Worm (Caenorhabditis elegans) whole organism, mixed stage, embryonic: ENCODE measurements around the gene mep-1.

Experiments
- M03D4.4 ChIP-seq: sonication (generic microtip); optimal IDR thresholded peaks from 2 replicates; lab custom pipeline; 2017; ENCODE audit warnings: mild to moderate bottlenecking, missing genetic modification characterization, missing compliant biosample characterization
- bed-3 ChIP-seq: fragments of 200-800 bp; sonication (Bioruptor generic); optimal IDR thresholded peaks from 3 replicates; lab custom pipeline; 2018; ENCODE audit warnings: mild to moderate bottlenecking, missing genetic modification characterization, moderate library complexity, missing compliant biosample characterization
- blmp-1 ChIP-seq: fragments of 150-350 bp; optimal IDR thresholded peaks from 2 replicates; lab custom pipeline; 2014; ENCODE audit warnings: missing biosample characterization, missing genetic modification characterization
- ceh-39 ChIP-seq: fragments of 150-350 bp; optimal IDR thresholded peaks from 2 replicates; lab custom pipeline; 2014; ENCODE audit warnings: missing biosample characterization, missing genetic modification characterization
- ceh-43 ChIP-seq: fragments of 200-800 bp; sonication (Bioruptor generic); optimal IDR thresholded peaks from 2 replicates; lab custom pipeline; 2018; ENCODE audit warnings: mild to moderate bottlenecking, missing genetic modification characterization, moderate library complexity, missing compliant biosample characterization
- ceh-83 ChIP-seq: fragments of 200-800 bp; sonication (Bioruptor generic); optimal IDR thresholded peaks from 2 replicates; lab custom pipeline; 2018; ENCODE audit warnings: mild to moderate bottlenecking, missing genetic modification characterization, missing compliant biosample characterization
- ces-1 ChIP-seq: fragments of 150-350 bp; optimal IDR thresholded peaks from 2 replicates; lab custom pipeline; 2014; ENCODE audit warnings: missing biosample characterization, missing genetic modification reagents, missing genetic modification characterization
- cnd-1 ChIP-seq: fragments of 200-800 bp; sonication (Bioruptor generic); optimal IDR thresholded peaks from 2 replicates; lab custom pipeline; 2018; ENCODE audit warnings: mild to moderate bottlenecking, missing genetic modification characterization, missing compliant biosample characterization
- drap-1 ChIP-seq: fragments of 200-800 bp; sonication (Bioruptor generic); optimal IDR thresholded peaks from 3 replicates; lab custom pipeline; 2018; ENCODE audit warnings: mild to moderate bottlenecking, missing genetic modification characterization, missing compliant biosample characterization
- elt-3 ChIP-seq: fragments of 150-350 bp; optimal IDR thresholded peaks from 2 replicates; lab custom pipeline; 2014; ENCODE audit warnings: missing biosample characterization, missing genetic modification characterization
- flh-1 ChIP-seq: fragments of 200-800 bp; sonication (Bioruptor generic); optimal IDR thresholded peaks from 2 replicates; lab custom pipeline; 2018; ENCODE audit warnings: mild to moderate bottlenecking, missing genetic modification characterization, moderate library complexity, missing compliant biosample characterization
- ham-2 ChIP-seq: fragments of 200-800 bp; sonication (Bioruptor generic); optimal IDR thresholded peaks from 2 replicates; lab custom pipeline; 2018; ENCODE audit warnings: mild to moderate bottlenecking, missing genetic modification characterization, missing compliant biosample characterization
- hlh-1 ChIP-seq: fragments of 150-350 bp; optimal IDR thresholded peaks from 2 replicates; lab custom pipeline; 2014; ENCODE audit warnings: missing biosample characterization, missing genetic modification reagents, missing genetic modification characterization
- lin-32 ChIP-seq: fragments of 200-800 bp; sonication (Bioruptor generic); optimal IDR thresholded peaks from 2 replicates; lab custom pipeline; 2018; ENCODE audit warnings: mild to moderate bottlenecking, missing genetic modification characterization, missing compliant biosample characterization
- lsy-2 ChIP-seq: fragments of 150-350 bp; optimal IDR thresholded peaks from 2 replicates; lab custom pipeline; 2014; ENCODE audit warnings: missing biosample characterization, missing genetic modification characterization
- mep-1 ChIP-seq: fragments of 150-350 bp; optimal IDR thresholded peaks from 2 replicates; lab custom pipeline; 2017; ENCODE audit warnings: missing biosample characterization, missing genetic modification reagents, missing genetic modification characterization, inconsistent platforms
- mls-2 ChIP-seq: sonication (generic microtip); optimal IDR thresholded peaks from 2 replicates; lab custom pipeline; 2016; ENCODE audit warnings: mild to moderate bottlenecking, missing genetic modification characterization, moderate library complexity, missing compliant biosample characterization
- nhr-12 ChIP-seq: fragments of 150-350 bp; optimal IDR thresholded peaks from 2 replicates; lab custom pipeline; 2014; ENCODE audit warnings: missing biosample characterization, missing genetic modification characterization
- nhr-2 ChIP-seq: fragments of 150-350 bp; optimal IDR thresholded peaks from 2 replicates; lab custom pipeline; 2014; ENCODE audit warnings: missing biosample characterization, missing genetic modification characterization
- nhr-237 ChIP-seq: fragments of 150-350 bp; optimal IDR thresholded peaks from 2 replicates; lab custom pipeline; 2014; ENCODE audit warnings: missing biosample characterization, missing genetic modification characterization
- nhr-28 ChIP-seq: fragments of 150-350 bp; optimal IDR thresholded peaks from 2 replicates; lab custom pipeline; 2014; ENCODE audit warnings: missing biosample characterization, missing genetic modification characterization
- nhr-76 ChIP-seq: sonication (generic microtip); optimal IDR thresholded peaks from 2 replicates; lab custom pipeline; 2017; ENCODE audit warnings: missing biosample characterization, missing genetic modification characterization
- pha-4 ChIP-seq: fragments of 150-350 bp; optimal IDR thresholded peaks from 2 replicates; lab custom pipeline; 2018; ENCODE audit warnings: missing biosample characterization, missing genetic modification reagents, missing genetic modification characterization
- sem-2 ChIP-seq: fragments of 200-800 bp; sonication (Bioruptor generic); optimal IDR thresholded peaks from 2 replicates; lab custom pipeline; 2018; ENCODE audit warnings: mild to moderate bottlenecking, missing genetic modification characterization, missing compliant biosample characterization
- snpc-4 ChIP-seq: fragments of 150-350 bp; optimal IDR thresholded peaks from 2 replicates; lab custom pipeline; 2014; ENCODE audit warnings: missing biosample characterization, missing genetic modification characterization
- tbx-8 ChIP-seq: fragments of 200-800 bp; sonication (Bioruptor generic); optimal IDR thresholded peaks from 2 replicates; lab custom pipeline; 2018; ENCODE audit warnings: mild to moderate bottlenecking, missing genetic modification characterization, moderate library complexity, missing compliant biosample characterization
- unc-120 ChIP-seq: sonication (generic microtip); optimal IDR thresholded peaks from 2 replicates; lab custom pipeline; 2017; ENCODE audit warnings: missing genetic modification characterization, missing compliant biosample characterization; ENCODE audit not compliant: poor library complexity, severe bottlenecking
- unc-39 ChIP-seq: fragments of 150-350 bp; optimal IDR thresholded peaks from 2 replicates; lab custom pipeline; 2014; ENCODE audit warnings: missing biosample characterization, missing genetic modification characterization
- unc-62 ChIP-seq: fragments of 150-350 bp; optimal IDR thresholded peaks from 2 replicates; lab custom pipeline; 2014; ENCODE audit warnings: missing biosample characterization, missing genetic modification reagents, missing genetic modification characterization
- ztf-11 ChIP-seq: fragments of 150-350 bp; optimal IDR thresholded peaks from 2 replicates; lab custom pipeline; 2014; ENCODE audit warnings: missing biosample characterization, missing genetic modification characterization

Gene mep-1

ce11 chrIV:11489610-11490339 is 34.7 kb upstream of the mep-1 start:
- peak; percentile 47 for TF ChIP-seq hlh-1 (tag; lab: Kevin White, UChicago)
- TF ChIP-seq ces-1 (GFP tag; lab: Kevin White, UChicago): no peak
- peak; percentile 72 for TF ChIP-seq unc-120 (tag; lab: Kevin White, UChicago)
- peak; percentile 66 for TF ChIP-seq unc-62

- no peak for TF ChIP-seq flh-1 (GFP tag; lab: Kevin White, UChicago)
- no peak for TF ChIP-seq nhr-2
- no peak for TF ChIP-seq nhr-12 (tag; lab: Kevin White, UChicago)
- TF ChIP-seq bed-3: no peak
- TF ChIP-seq ceh-39 (tag; lab: Kevin White, UChicago): no peak
- no peak for TF ChIP-seq hlh-1 (tag; lab: Kevin White, UChicago)
- TF ChIP-seq M03D4.4 (tag; lab: Kevin White, UChicago): no peak
- no peak for TF ChIP-seq tbx-8
- TF ChIP-seq unc-39 (tag; lab: Kevin White, UChicago): no peak
- no peak for TF ChIP-seq mep-1 (tag; lab: Kevin White, UChicago)
- TF ChIP-seq ceh-83 (GFP tag; lab: Kevin White, UChicago): no peak
- no peak for TF ChIP-seq lin-32 (GFP tag; lab: Kevin White, UChicago)
- no peak for TF ChIP-seq cnd-1
- TF ChIP-seq, all 35 proteins: peak for 0
Measured at ce11 chrIV:11491422-11491821, 33.0 kb upstream of the mep-1 start.

ce11 chrIV:11492345-11492744 is 32.1 kb upstream of the mep-1 start:
- TF ChIP-seq hlh-1 (tag; lab: Kevin White, UChicago) (no peak), tbx-8 (no peak), lin-32 (GFP tag; lab: Kevin White, UChicago) (no peak), mls-2 (tag; lab: Kevin White, UChicago) (no peak), bed-3 (no peak), ztf-11 (no peak), nhr-2 (no peak), ceh-83 (GFP tag; lab: Kevin White, UChicago) (no peak), snpc-4 (tag; lab: Kevin White, UChicago) (no peak), cnd-1 (no peak), elt-3 (tag; lab: Kevin White, UChicago) (no peak), flh-1 (GFP tag; lab: Kevin White, UChicago) (no peak), ceh-39 (tag; lab: Kevin White, UChicago) (no peak), unc-62 (no peak), ham-2 (GFP tag; lab: Kevin White, UChicago) (no peak), M03D4.4 (tag; lab: Kevin White, UChicago) (no peak), pha-4 (tag; lab: Kevin White, UChicago) (no peak), unc-39 (tag; lab: Kevin White, UChicago) (no peak)
- TF ChIP-seq, all 35 proteins: peak for 0

ce11 chrIV:11493899-11494298 is 30.5 kb upstream of the mep-1 start:
- TF ChIP-seq ceh-43 (GFP tag; lab: Kevin White, UChicago) (no peak), unc-39 (tag; lab: Kevin White, UChicago) (no peak), ces-1 (GFP tag; lab: Kevin White, UChicago) (no peak), drap-1 (GFP tag; lab: Kevin White, UChicago) (no peak), bed-3 (no peak), pha-4 (tag; lab: Kevin White, UChicago) (no peak), unc-120 (tag; lab: Kevin White, UChicago) (no peak), ceh-39 (tag; lab: Kevin White, UChicago) (no peak), sem-2 (no peak), mls-2 (tag; lab: Kevin White, UChicago) (no peak), nhr-2 (no peak), blmp-1 (tag; lab: Kevin White, UChicago) (no peak), hlh-1 (tag; lab: Kevin White, UChicago) (no peak), cnd-1 (no peak), ceh-83 (GFP tag; lab: Kevin White, UChicago) (no peak), tbx-8 (no peak)

- TF ChIP-seq ces-1 (GFP tag; lab: Kevin White, UChicago) (peak; percentile 47), lin-32 (GFP tag; lab: Kevin White, UChicago) (no peak), cnd-1 (no peak)
- TF ChIP-seq, all 35 proteins: peak for 1
Measured at ce11 chrIV:11494924-11495323, 29.5 kb upstream of the mep-1 start.

ce11 chrIV:11498169-11498568 is 26.3 kb upstream of the mep-1 start, which contains the start of gene sms-1:
TSS of gene sms-1 (minus strand) at chrIV:11498174.
- TF ChIP-seq hlh-1 (tag; lab: Kevin White, UChicago): no peak
- TF ChIP-seq lsy-2 (tag; lab: Kevin White, UChicago): no peak
- no peak for TF ChIP-seq ces-1 (GFP tag; lab: Kevin White, UChicago)
- no peak for TF ChIP-seq tbx-8
- TF ChIP-seq ztf-11: no peak
- TF ChIP-seq ceh-43 (GFP tag; lab: Kevin White, UChicago): no peak
- no peak for TF ChIP-seq ceh-83 (GFP tag; lab: Kevin White, UChicago)
- TF ChIP-seq nhr-28 (tag; lab: Kevin White, UChicago): no peak
- TF ChIP-seq nhr-76 (tag; lab: Kevin White, UChicago): no peak
- no peak for TF ChIP-seq sem-2
- TF ChIP-seq cnd-1: no peak
- TF ChIP-seq elt-3 (tag; lab: Kevin White, UChicago): no peak
- TF ChIP-seq nhr-237 (tag; lab: Kevin White, UChicago): no peak
